Worm (Caenorhabditis elegans) whole organism, midembryonic: Measurements from ENCODE around the gene clec-25.

Experiments
- T22C8.4 ChIP-seq: fragments of 200-800 bp; sonication (Bioruptor generic); IDR thresholded peaks from 2 replicates; pipeline ENCODE4 v1.3.6; 2022; ENCODE audit warnings: missing genetic modification characterization, missing compliant biosample characterization
- cog-1 ChIP-seq: sonication (generic microtip); optimal IDR thresholded peaks from 2 replicates; lab custom pipeline; 2016; ENCODE audit warnings: missing genetic modification characterization, missing compliant biosample characterization
- flt-1 ChIP-seq: fragments of 200-800 bp; sonication (Bioruptor generic); IDR thresholded peaks from 2 replicates; pipeline ENCODE4 v1.3.6; 2022; ENCODE audit warnings: missing genetic modification characterization, missing compliant biosample characterization
- klf-2 ChIP-seq: fragments of 200-800 bp; sonication (Bioruptor generic); conservative IDR thresholded peaks from 2 replicates; pipeline ENCODE4 v1.3.6; 2022; ENCODE audit warnings: missing genetic modification reagents, missing genetic modification characterization, missing compliant biosample characterization
- med-1 ChIP-seq: sonication (generic microtip); optimal IDR thresholded peaks from 2 replicates; lab custom pipeline; 2017; ENCODE audit warnings: missing genetic modification characterization, mild to moderate bottlenecking, missing compliant biosample characterization, antibody characterized with exemption, missing genetic modification reagents; ENCODE audit not compliant: insufficient read depth
- ref-1 ChIP-seq: fragments of 200-800 bp; sonication (Bioruptor generic); conservative IDR thresholded peaks from 2 replicates; pipeline ENCODE4 v1.3.6; 2022; ENCODE audit warnings: missing genetic modification reagents, missing genetic modification characterization, missing compliant biosample characterization
- tab-1 ChIP-seq: fragments of 200-800 bp; sonication (Bioruptor generic); IDR thresholded peaks from 2 replicates; pipeline ENCODE4 v1.3.6; 2022; ENCODE audit warnings: missing genetic modification characterization, missing compliant biosample characterization
- ztf-23 ChIP-seq: fragments of 200-800 bp; sonication (Bioruptor generic); IDR thresholded peaks from 2 replicates; pipeline ENCODE4 v1.3.6; 2022; ENCODE audit warnings: missing genetic modification reagents, missing genetic modification characterization, missing compliant biosample characterization
- ztf-29 ChIP-seq: fragments of 200-800 bp; sonication (Bioruptor generic); IDR thresholded peaks from 2 replicates; pipeline ENCODE4 v1.3.6; 2022; ENCODE audit warnings: missing genetic modification reagents, missing genetic modification characterization, missing compliant biosample characterization

The clec-25 gene

DNA sequence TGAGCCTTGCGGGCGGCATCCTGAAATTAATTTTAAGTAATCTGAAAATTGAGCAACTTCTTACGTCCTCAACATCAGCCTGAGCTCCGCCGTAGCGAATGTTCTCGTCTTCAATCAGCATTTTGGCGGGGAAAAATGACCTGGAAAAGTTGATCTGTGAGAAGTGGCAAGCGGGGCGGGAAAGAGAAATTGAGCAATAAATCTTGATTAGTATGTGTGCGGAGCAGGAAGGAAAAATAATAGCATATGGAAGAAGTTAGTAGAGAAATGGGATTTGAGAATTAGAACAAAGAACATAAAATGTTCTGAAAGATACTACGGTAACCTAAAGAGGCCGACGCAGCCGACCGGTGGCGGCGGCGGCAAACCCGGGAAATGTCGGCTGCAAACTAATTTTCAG, 8.1 kb upstream of the clec-25 start, which contains the start of gene tni-3:
Gene tni-3, minus strand, starts transcription at position 140 of the 400 bp plus-strand sequence.
- TF ChIP-seq cog-1 (no peak), ztf-23 (GFP tag; lab: Robert Waterston, UW) (no peak), med-1 (GFP tag; lab: Kevin White, UChicago) (no peak), ztf-29 (GFP tag; lab: Robert Waterston, UW) (no peak), klf-2 (GFP tag; lab: Robert Waterston, UW) (no peak), tab-1 (GFP tag; lab: Robert Waterston, UW) (no peak), T22C8.4 (GFP tag; lab: Robert Waterston, UW) (no peak), ref-1 (GFP tag; lab: Robert Waterston, UW) (no peak), flt-1 (GFP tag; lab: Robert Waterston, UW) (no peak)

DNA sequence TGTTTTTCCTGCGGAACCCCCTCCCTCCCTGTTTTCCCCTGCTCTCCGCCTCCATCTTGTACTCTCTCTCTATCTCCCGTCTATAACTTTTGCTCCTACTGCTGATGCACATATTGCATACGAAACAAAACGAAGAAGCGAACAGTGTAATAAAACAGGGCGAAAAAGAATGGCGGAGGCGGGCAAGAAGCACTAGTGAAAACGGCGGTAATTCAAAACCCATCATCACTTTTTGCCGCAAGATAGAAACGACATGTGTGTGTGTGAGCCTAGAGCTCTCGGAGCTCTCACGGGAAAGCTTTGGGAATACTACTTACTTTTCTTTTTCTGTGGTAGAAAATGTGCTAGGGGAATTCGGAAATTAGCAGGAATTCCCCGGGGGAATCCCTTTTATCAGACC, 6.9 kb upstream of the clec-25 start:
- TF ChIP-seq tab-1 (GFP tag; lab: Robert Waterston, UW) (no peak), ztf-23 (GFP tag; lab: Robert Waterston, UW) (no peak), flt-1 (GFP tag; lab: Robert Waterston, UW) (no peak), cog-1 (no peak), T22C8.4 (GFP tag; lab: Robert Waterston, UW) (no peak), klf-2 (GFP tag; lab: Robert Waterston, UW) (no peak), ref-1 (GFP tag; lab: Robert Waterston, UW) (no peak), med-1 (GFP tag; lab: Kevin White, UChicago) (no peak), ztf-29 (GFP tag; lab: Robert Waterston, UW) (no peak)

DNA sequence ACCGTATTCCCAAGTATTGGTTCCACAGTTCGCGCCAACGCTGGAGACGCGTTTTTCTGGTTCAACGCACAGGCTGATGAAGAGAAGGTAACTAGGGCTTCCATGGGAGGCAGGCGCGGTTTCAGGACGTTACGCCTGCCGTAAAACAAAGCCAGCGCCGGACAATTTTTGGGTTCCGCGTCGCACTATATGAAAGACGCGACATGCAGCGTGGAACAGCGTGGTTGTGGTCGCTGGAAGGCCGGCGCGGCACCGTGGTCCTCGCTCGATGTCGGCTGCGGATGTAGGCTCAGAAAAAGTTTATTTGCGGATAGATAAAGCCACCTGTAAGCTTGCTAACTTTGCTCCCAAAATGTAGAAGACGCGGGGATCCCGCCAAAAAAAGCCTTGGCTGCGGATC, 4.6 kb upstream of the clec-25 start:
- no peak for TF ChIP-seq ztf-23 (GFP tag; lab: Robert Waterston, UW)
- no peak for TF ChIP-seq flt-1 (GFP tag; lab: Robert Waterston, UW)
- no peak for TF ChIP-seq tab-1 (GFP tag; lab: Robert Waterston, UW)
- TF ChIP-seq med-1 (GFP tag; lab: Kevin White, UChicago), result no peak
- no peak for TF ChIP-seq T22C8.4 (GFP tag; lab: Robert Waterston, UW)
- TF ChIP-seq klf-2 (GFP tag; lab: Robert Waterston, UW), result no peak
- TF ChIP-seq ref-1 (GFP tag; lab: Robert Waterston, UW), result no peak
- no peak for TF ChIP-seq ztf-29 (GFP tag; lab: Robert Waterston, UW)
- no peak for TF ChIP-seq cog-1

DNA sequence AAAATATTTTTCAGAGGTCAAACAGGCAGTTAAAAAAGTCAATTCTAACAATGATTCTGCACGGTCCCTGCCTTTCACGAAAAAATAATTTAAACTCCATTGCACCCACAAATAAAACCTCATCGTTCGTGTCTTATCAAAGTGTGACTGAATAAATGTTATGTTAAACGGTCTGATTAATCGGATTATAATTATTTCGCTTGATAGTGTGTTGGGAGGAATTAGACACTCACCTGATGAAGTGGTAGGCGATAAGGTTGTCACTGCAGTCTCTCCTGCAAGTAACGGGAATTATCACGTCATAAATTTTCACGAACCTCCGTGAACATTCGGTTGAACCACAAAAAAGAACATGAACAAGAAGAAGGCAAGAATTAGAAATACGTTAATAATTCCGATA, 2.8 kb upstream of the clec-25 start:
- TF ChIP-seq tab-1 (GFP tag; lab: Robert Waterston, UW), result no peak
- TF ChIP-seq klf-2 (GFP tag; lab: Robert Waterston, UW), result no peak
- TF ChIP-seq T22C8.4 (GFP tag; lab: Robert Waterston, UW), result no peak
- TF ChIP-seq flt-1 (GFP tag; lab: Robert Waterston, UW), result no peak
- TF ChIP-seq ref-1 (GFP tag; lab: Robert Waterston, UW), result no peak
- no peak for TF ChIP-seq med-1 (GFP tag; lab: Kevin White, UChicago)
- no peak for TF ChIP-seq cog-1
- TF ChIP-seq ztf-23 (GFP tag; lab: Robert Waterston, UW), result no peak
- no peak for TF ChIP-seq ztf-29 (GFP tag; lab: Robert Waterston, UW)

DNA sequence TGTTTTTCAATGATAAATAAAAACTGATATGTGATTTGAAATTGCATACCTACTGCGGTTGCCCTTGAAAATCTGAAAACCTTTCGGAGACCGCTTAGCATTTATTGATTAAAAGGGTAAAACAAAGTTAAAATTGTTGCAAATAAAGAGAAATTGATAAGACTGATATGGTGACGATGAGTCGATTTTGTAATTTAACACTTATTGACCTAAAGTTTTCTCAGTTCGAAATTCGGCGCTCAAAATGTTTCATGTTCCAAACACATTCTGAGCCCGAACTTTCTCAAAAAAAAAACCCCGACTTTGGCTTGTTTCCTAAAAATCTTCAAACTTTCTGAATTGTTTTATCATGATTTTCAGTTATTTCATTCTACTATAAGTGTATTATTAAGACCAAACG, 2.1 kb upstream of the clec-25 start, which contains the start of gene clec-40:
Gene clec-40, minus strand, starts transcription at position 101 of the 400 bp plus-strand sequence.
- TF ChIP-seq flt-1 (GFP tag; lab: Robert Waterston, UW), result no peak
- TF ChIP-seq med-1 (GFP tag; lab: Kevin White, UChicago), result no peak
- no peak for TF ChIP-seq ztf-23 (GFP tag; lab: Robert Waterston, UW)
- no peak for TF ChIP-seq cog-1
- no peak for TF ChIP-seq ztf-29 (GFP tag; lab: Robert Waterston, UW)
- no peak for TF ChIP-seq klf-2 (GFP tag; lab: Robert Waterston, UW)
- TF ChIP-seq ref-1 (GFP tag; lab: Robert Waterston, UW), result no peak
- TF ChIP-seq T22C8.4 (GFP tag; lab: Robert Waterston, UW), result no peak
- TF ChIP-seq tab-1 (GFP tag; lab: Robert Waterston, UW), result no peak

DNA sequence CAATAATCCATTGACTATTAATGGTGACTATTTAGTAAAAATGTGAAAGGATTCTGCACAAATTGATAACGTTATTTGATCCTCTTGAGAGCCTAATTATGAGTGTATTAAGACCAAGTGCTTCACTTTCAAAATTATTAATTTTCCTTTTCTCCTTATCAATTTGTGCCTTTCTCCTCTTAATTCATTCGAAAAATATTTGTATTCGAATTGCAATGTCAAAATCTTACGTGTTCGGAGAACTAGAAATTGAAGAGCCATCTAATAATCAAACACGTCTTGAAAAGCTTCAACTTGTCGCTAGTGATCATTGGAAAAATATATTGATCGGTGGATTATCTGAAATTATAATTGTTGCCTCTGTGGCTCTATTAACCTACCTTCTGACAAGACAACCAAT, 5.5 kb downstream of the clec-25 start, which contains the start of the genes clec-36 and clec-26:
Gene clec-36, minus strand, starts transcription at position 101 of the 400 bp plus-strand sequence.
Gene clec-26, plus strand, starts transcription at position 114 of the 400 bp plus-strand sequence.
- TF ChIP-seq flt-1 (GFP tag; lab: Robert Waterston, UW) (no peak), klf-2 (GFP tag; lab: Robert Waterston, UW) (no peak), ztf-23 (GFP tag; lab: Robert Waterston, UW) (no peak), T22C8.4 (GFP tag; lab: Robert Waterston, UW) (no peak)

DNA sequence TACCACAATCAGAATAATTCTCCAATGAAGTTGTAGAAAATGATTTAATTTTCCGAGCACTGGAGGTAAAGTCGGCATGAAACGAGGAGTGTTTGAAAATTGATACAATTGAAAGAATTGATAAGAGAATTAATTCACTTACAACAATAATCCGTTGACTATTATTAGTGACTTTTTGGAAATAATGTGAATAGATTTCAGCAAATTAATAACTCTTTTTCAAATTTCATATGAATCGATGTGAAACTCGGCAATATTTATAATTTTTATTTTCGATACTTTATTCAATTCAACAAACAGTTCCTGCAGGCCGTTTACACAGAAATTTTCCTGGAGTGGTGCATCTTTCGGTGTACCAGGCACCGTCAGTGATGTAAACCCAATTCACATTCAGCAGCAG, 9.0 kb downstream of the clec-25 start, which contains the start of gene clec-37:
Gene clec-37, minus strand, starts transcription at position 101 of the 400 bp plus-strand sequence.
- TF ChIP-seq T22C8.4 (GFP tag; lab: Robert Waterston, UW) (no peak), flt-1 (GFP tag; lab: Robert Waterston, UW) (no peak), cog-1 (no peak), tab-1 (GFP tag; lab: Robert Waterston, UW) (no peak), med-1 (GFP tag; lab: Kevin White, UChicago) (no peak), ztf-23 (GFP tag; lab: Robert Waterston, UW) (no peak), klf-2 (GFP tag; lab: Robert Waterston, UW) (no peak), ztf-29 (GFP tag; lab: Robert Waterston, UW) (no peak), ref-1 (GFP tag; lab: Robert Waterston, UW) (no peak)

DNA sequence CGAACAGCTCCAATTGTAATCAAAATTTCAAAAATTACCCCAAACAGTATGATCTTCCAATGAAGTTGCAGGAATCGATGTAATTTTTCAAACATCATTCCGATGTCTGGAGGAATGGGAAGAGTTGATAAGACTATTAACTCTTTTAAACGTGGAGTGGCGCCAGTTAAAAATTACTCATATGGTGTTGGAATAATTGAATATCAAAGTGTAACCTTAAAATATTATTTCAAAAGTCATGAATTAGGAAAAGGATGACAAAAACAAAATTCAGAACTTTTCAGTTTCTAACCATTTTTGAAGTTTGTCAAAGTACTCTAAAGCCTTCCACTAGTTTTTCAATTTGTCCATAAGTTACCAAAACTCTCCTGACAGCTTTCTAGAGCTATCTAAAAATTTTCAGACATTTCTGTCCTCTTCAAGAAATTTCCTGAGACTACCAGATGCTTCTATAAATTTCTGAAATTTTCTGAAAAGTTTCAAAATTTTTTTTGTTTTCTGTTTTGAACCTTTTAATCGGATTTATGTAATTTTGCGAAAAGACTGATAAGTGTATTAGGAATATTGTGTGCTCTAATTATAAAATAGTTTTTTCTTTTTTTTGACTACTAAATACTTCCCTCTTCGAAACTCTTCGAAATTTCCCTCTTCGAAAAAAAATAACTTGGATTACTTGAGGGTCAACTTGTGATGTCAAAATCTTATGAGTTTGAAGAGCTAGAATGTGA, 11.1 kb downstream of the clec-25 start, which contains the start of the genes clec-35 and clec-27:
Gene clec-35, minus strand, starts transcription at position 101 of the 728 bp plus-strand sequence.
Gene clec-27, plus strand, starts transcription at position 678 of the 728 bp plus-strand sequence.
- TF ChIP-seq tab-1 (GFP tag; lab: Robert Waterston, UW), result no peak
- no peak for TF ChIP-seq klf-2 (GFP tag; lab: Robert Waterston, UW)
- no peak for TF ChIP-seq ref-1 (GFP tag; lab: Robert Waterston, UW)
- TF ChIP-seq flt-1 (GFP tag; lab: Robert Waterston, UW), result no peak
- no peak for TF ChIP-seq ztf-29 (GFP tag; lab: Robert Waterston, UW)
- TF ChIP-seq T22C8.4 (GFP tag; lab: Robert Waterston, UW), result no peak
- TF ChIP-seq ztf-23 (GFP tag; lab: Robert Waterston, UW), result no peak
- TF ChIP-seq cog-1, result no peak
- no peak for TF ChIP-seq med-1 (GFP tag; lab: Kevin White, UChicago)
